In the genomic region with DNA sequence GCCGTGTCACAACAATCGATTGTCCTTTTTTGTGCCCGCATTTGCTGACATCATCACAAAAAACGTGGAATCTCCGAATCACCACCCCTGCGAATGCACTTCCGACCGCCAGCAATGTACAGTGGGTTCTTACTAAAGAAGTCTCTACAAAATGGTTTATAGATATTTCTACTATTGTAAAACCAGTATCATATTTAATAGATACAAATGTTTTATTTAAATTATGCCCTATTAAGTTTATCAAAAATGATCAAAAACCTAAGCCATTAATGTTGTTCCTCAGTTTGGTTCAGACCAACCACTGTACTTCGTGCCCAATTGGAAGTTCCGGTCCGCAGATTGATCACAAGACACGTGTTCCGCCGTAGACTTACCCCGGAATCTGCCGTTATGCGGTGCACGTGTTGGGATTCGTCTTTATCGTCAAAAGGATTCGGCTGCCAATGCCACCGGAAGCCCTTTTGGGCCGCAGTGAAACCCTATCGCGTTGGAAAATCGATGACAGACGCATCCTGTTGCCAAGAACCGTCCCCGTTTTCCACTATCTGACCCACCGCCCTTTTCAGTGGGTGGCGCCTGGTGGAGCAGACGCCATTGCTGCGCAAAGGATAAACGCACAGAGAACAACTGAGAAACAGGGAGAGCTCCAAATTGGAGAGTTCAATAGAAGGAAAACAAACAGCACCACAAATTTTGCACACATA, we compare ENCODE assay signal across 3 fruit fly cellular contexts.
TF ChIP-seq lines count a peak whose summit lies in the region.

No protein-coding gene starts in this region.

TF ChIP-seq in whole organism, embryonic, 481 proteins besides CTCF, POLR2A, EP300 and RAD21 (continued from another document and continues in another):
- no peak for TF ChIP-seq CG11247 (GFP tag; IDR thresholded peaks at IDR 0.05; lab: Robert Waterston, UW)
- TF ChIP-seq CG6791 (GFP tag; IDR thresholded peaks at IDR 0.05; lab: Robert Waterston, UW; ENCODE audit: partially characterized antibody): no peak
- TF ChIP-seq twi (tag; optimal IDR thresholded peaks at IDR 0.05; lab: Kevin White, UChicago): peak; percentile 7
- no peak for TF ChIP-seq CG34422 (GFP tag; IDR thresholded peaks at IDR 0.05; lab: Robert Waterston, UW)
- TF ChIP-seq mld (GFP tag; IDR thresholded peaks at IDR 0.05; lab: Robert Waterston, UW; ENCODE audit: partially characterized antibody): no peak
- peak; percentile 12 for TF ChIP-seq zen (tag; optimal IDR thresholded peaks at IDR 0.05; lab: Kevin White, UChicago)
- TF ChIP-seq cwo (GFP tag; optimal IDR thresholded peaks at IDR 0.05; lab: Kevin White, UChicago): peak; percentile 5
- TF ChIP-seq CG14710 (tag; optimal IDR thresholded peaks at IDR 0.05; lab: Kevin White, UChicago): peak; percentile 34
- no peak for TF ChIP-seq CG17612 (GFP tag; IDR thresholded peaks at IDR 0.05; lab: Robert Waterston, UW)
- TF ChIP-seq CG11560 (tag; IDR thresholded peaks at IDR 0.05; lab: Robert Waterston, UW): no peak
- TF ChIP-seq CG14965 (GFP tag; optimal IDR thresholded peaks at IDR 0.05; lab: Kevin White, UChicago; ENCODE audit: borderline replicate concordance): no peak
- no peak for TF ChIP-seq salm (tag; optimal IDR thresholded peaks at IDR 0.05; lab: Kevin White, UChicago)
- peak; percentile 42 for TF ChIP-seq phol (tag; optimal IDR thresholded peaks at IDR 0.05; lab: Kevin White, UChicago)
- no peak for TF ChIP-seq Scr (GFP tag; IDR thresholded peaks at IDR 0.05; lab: Robert Waterston, UW; ENCODE audit: partially characterized antibody)
- peak; percentile 22 for TF ChIP-seq CG3407 (GFP tag; optimal IDR thresholded peaks at IDR 0.05; lab: Kevin White, UChicago)
- TF ChIP-seq shn (GFP tag; optimal IDR thresholded peaks at IDR 0.05; lab: Kevin White, UChicago): no peak
- TF ChIP-seq CG17359 (tag; optimal IDR thresholded peaks at IDR 0.05; lab: Kevin White, UChicago): peak; percentile 18
- no peak for TF ChIP-seq CG10543 (GFP tag; optimal IDR thresholded peaks at IDR 0.05; lab: Kevin White, UChicago)
- TF ChIP-seq Mad (GFP tag; optimal IDR thresholded peaks at IDR 0.05; lab: Kevin White, UChicago): no peak
- no peak for TF ChIP-seq Kr (GFP tag; optimal IDR thresholded peaks at IDR 0.05; lab: Kevin White, UChicago)
- 0 out of 2 replicates have a peak, but pooled peaks have one; percentile 19 for TF ChIP-seq lmd (GFP tag; IDR thresholded peaks at IDR 0.05; lab: Robert Waterston, UW)
- no peak for TF ChIP-seq B-H2 (GFP tag; optimal IDR thresholded peaks at IDR 0.05; lab: Kevin White, UChicago)
- no peak for TF ChIP-seq CG18619 (GFP tag; optimal IDR thresholded peaks at IDR 0.05; lab: Kevin White, UChicago)
- TF ChIP-seq psq (GFP tag; optimal IDR thresholded peaks at IDR 0.05; lab: Kevin White, UChicago): no peak
- TF ChIP-seq Oli (tag; optimal IDR thresholded peaks at IDR 0.05; lab: Kevin White, UChicago): peak; percentile 39
- no peak for TF ChIP-seq tup (GFP tag; optimal IDR thresholded peaks at IDR 0.05; lab: Kevin White, UChicago)
- peak; percentile 70 for TF ChIP-seq CG18262 (tag; optimal IDR thresholded peaks at IDR 0.05; lab: Kevin White, UChicago)
- no peak for TF ChIP-seq Poxn (GFP tag; IDR thresholded peaks at IDR 0.05; lab: Robert Waterston, UW)
- TF ChIP-seq CHES-1-like (GFP tag; optimal IDR thresholded peaks at IDR 0.05; lab: Kevin White, UChicago): no peak
- TF ChIP-seq chn (GFP tag; optimal IDR thresholded peaks at IDR 0.05; lab: Kevin White, UChicago): peak; percentile 30
- TF ChIP-seq GATAe (GFP tag; conservative IDR thresholded peaks at IDR 0.05; lab: Robert Waterston, UW): no peak
- TF ChIP-seq CG30020 (tag; optimal IDR thresholded peaks at IDR 0.05; lab: Kevin White, UChicago): no peak
- no peak for TF ChIP-seq CG8290 (GFP tag; optimal IDR thresholded peaks at IDR 0.05; lab: Kevin White, UChicago)
- TF ChIP-seq CG8290 (tag; optimal IDR thresholded peaks at IDR 0.05; lab: Kevin White, UChicago): no peak
- TF ChIP-seq CG3838 (GFP tag; optimal IDR thresholded peaks at IDR 0.05; lab: Kevin White, UChicago): no peak
- TF ChIP-seq dpn (GFP tag; optimal IDR thresholded peaks at IDR 0.05; lab: Kevin White, UChicago): peak in 1 of 2 experiments; percentile 5
- TF ChIP-seq jumu (GFP tag; optimal IDR thresholded peaks at IDR 0.05; lab: Kevin White, UChicago): no peak
- no peak for TF ChIP-seq luna (GFP tag; optimal IDR thresholded peaks at IDR 0.05; lab: Kevin White, UChicago)
- no peak for TF ChIP-seq CG14050 (GFP tag; IDR thresholded peaks at IDR 0.05; lab: Robert Waterston, UW)
- no peak for TF ChIP-seq stwl (tag; optimal IDR thresholded peaks at IDR 0.05; lab: Kevin White, UChicago)
- TF ChIP-seq dmrt99B (tag; optimal IDR thresholded peaks at IDR 0.05; lab: Kevin White, UChicago): peak; percentile 49
- no peak for TF ChIP-seq CG4424 (GFP tag; optimal IDR thresholded peaks at IDR 0.05; lab: Kevin White, UChicago)

TF ChIP-seq in whole organism, prepupa, 60 proteins besides CTCF, POLR2A, EP300 and RAD21 (continued from another document):
- TF ChIP-seq Gug (GFP tag; IDR thresholded peaks at IDR 0.05; lab: Robert Waterston, UW) (no peak), Met (GFP tag; optimal IDR thresholded peaks at IDR 0.05; lab: Kevin White, UChicago) (peak; percentile 61), Ets21C (GFP tag; optimal IDR thresholded peaks at IDR 0.05; lab: Kevin White, UChicago) (no peak), spab (GFP tag; optimal IDR thresholded peaks at IDR 0.05; lab: Kevin White, UChicago) (peak; percentile 23), achi (GFP tag; optimal IDR thresholded peaks at IDR 0.05; lab: Kevin White, UChicago) (peak; percentile 37), CG10631 (GFP tag; optimal IDR thresholded peaks at IDR 0.05; lab: Kevin White, UChicago) (peak; percentile 29), CG3919 (GFP tag; optimal IDR thresholded peaks at IDR 0.05; lab: Kevin White, UChicago) (peak; percentile 57), salr (GFP tag; optimal IDR thresholded peaks at IDR 0.05; lab: Kevin White, UChicago) (no peak), CG1621 (tag; optimal IDR thresholded peaks at IDR 0.05; lab: Kevin White, UChicago) (peak; percentile 31), Hr38 (GFP tag; optimal IDR thresholded peaks at IDR 0.05; lab: Kevin White, UChicago) (no peak), CG7368 (GFP tag; optimal IDR thresholded peaks at IDR 0.05; lab: Kevin White, UChicago) (peak; percentile 18), Hr39 (GFP tag; optimal IDR thresholded peaks at IDR 0.05; lab: Kevin White, UChicago) (peak; percentile 41), eg (GFP tag; IDR thresholded peaks at IDR 0.05; lab: Robert Waterston, UW) (no peak), Eip93F (GFP tag; optimal IDR thresholded peaks at IDR 0.05; lab: Kevin White, UChicago) (no peak), CG11294 (GFP tag; IDR thresholded peaks at IDR 0.05; lab: Robert Waterston, UW) (no peak), CG34406 (GFP tag; optimal IDR thresholded peaks at IDR 0.05; lab: Kevin White, UChicago) (peak; percentile 15), fkh (GFP tag; optimal IDR thresholded peaks at IDR 0.05; lab: Kevin White, UChicago) (no peak), net (GFP tag; optimal IDR thresholded peaks at IDR 0.05; lab: Kevin White, UChicago) (peak; percentile 22), svp (GFP tag; lab: Kevin White, UChicago) (peak; percentile 79), topi (GFP tag; optimal IDR thresholded peaks at IDR 0.05; lab: Kevin White, UChicago) (peak; percentile 45), Lpt (GFP tag; optimal IDR thresholded peaks at IDR 0.05; lab: Kevin White, UChicago) (no peak), CG31627 (GFP tag; optimal IDR thresholded peaks at IDR 0.05; lab: Kevin White, UChicago) (peak; percentile 42), CG6792 (GFP tag; optimal IDR thresholded peaks at IDR 0.05; lab: Kevin White, UChicago) (peak; percentile 42), CG11902 (GFP tag; optimal IDR thresholded peaks at IDR 0.05; lab: Kevin White, UChicago) (no peak), CG11762 (GFP tag; optimal IDR thresholded peaks at IDR 0.05; lab: Kevin White, UChicago; ENCODE audit: insufficient read depth) (no peak), Ets96B (tag; optimal IDR thresholded peaks at IDR 0.05; lab: Kevin White, UChicago) (peak; percentile 43), CG9139 (GFP tag; optimal IDR thresholded peaks at IDR 0.05; lab: Kevin White, UChicago) (no peak), CG6808 (GFP tag; optimal IDR thresholded peaks at IDR 0.05; lab: Kevin White, UChicago) (peak; percentile 5), CG32006 (GFP tag; optimal IDR thresholded peaks at IDR 0.05; lab: Kevin White, UChicago) (peak; percentile 33), CG8319 (GFP tag; optimal IDR thresholded peaks at IDR 0.05; lab: Kevin White, UChicago) (no peak), dac (GFP tag; optimal IDR thresholded peaks at IDR 0.05; lab: Kevin White, UChicago) (no peak), CG10669 (GFP tag; optimal IDR thresholded peaks at IDR 0.05; lab: Kevin White, UChicago) (peak; percentile 47), Sox14 (GFP tag; optimal IDR thresholded peaks at IDR 0.05; lab: Kevin White, UChicago) (peak; percentile 42), CG8632 (GFP tag; optimal IDR thresholded peaks at IDR 0.05; lab: Kevin White, UChicago) (peak; percentile 18), Eip78C (GFP tag; lab: Kevin White, UChicago) (peak; percentile 80), CG3032 (tag; optimal IDR thresholded peaks at IDR 0.05; lab: Kevin White, UChicago) (no peak), ss (GFP tag; optimal IDR thresholded peaks at IDR 0.05; lab: Kevin White, UChicago) (peak in 1 of 2 experiments; percentile 2), CG8119 (GFP tag; IDR thresholded peaks at IDR 0.05; lab: Robert Waterston, UW) (0 out of 3 replicates have a peak, but pooled peaks have one; percentile 31), CG6854 (GFP tag; optimal IDR thresholded peaks at IDR 0.05; lab: Kevin White, UChicago) (no peak), Hr4 (GFP tag; optimal IDR thresholded peaks at IDR 0.05; lab: Kevin White, UChicago) (peak; percentile 36), CG16779 (tag; optimal IDR thresholded peaks at IDR 0.05; lab: Kevin White, UChicago) (no peak)

TF ChIP-seq in whole organism, wandering third instar larva, 38 proteins besides CTCF, POLR2A, EP300 and RAD21 (continued from another document):
- no peak for TF ChIP-seq sv (GFP tag; optimal IDR thresholded peaks at IDR 0.05; lab: Kevin White, UChicago)
- peak; percentile 43 for TF ChIP-seq HLH106 (tag; optimal IDR thresholded peaks at IDR 0.05; lab: Kevin White, UChicago)
- TF ChIP-seq Rel (GFP tag; optimal IDR thresholded peaks at IDR 0.05; lab: Kevin White, UChicago): no peak
- TF ChIP-seq Rel (tag; optimal IDR thresholded peaks at IDR 0.05; lab: Kevin White, UChicago): no peak
- TF ChIP-seq psq (GFP tag; optimal IDR thresholded peaks at IDR 0.05; lab: Kevin White, UChicago): peak; percentile 18
- TF ChIP-seq GATAd (GFP tag; optimal IDR thresholded peaks at IDR 0.05; lab: Kevin White, UChicago): no peak
- peak; percentile 45 for TF ChIP-seq ey (GFP tag; optimal IDR thresholded peaks at IDR 0.05; lab: Kevin White, UChicago)
- no peak for TF ChIP-seq Abd-B (GFP tag; optimal IDR thresholded peaks at IDR 0.05; lab: Kevin White, UChicago)
- TF ChIP-seq sage (GFP tag; optimal IDR thresholded peaks at IDR 0.05; lab: Kevin White, UChicago): no peak
- TF ChIP-seq Sp1 (GFP tag; optimal IDR thresholded peaks at IDR 0.05; lab: Kevin White, UChicago): peak; percentile 51
- no peak for TF ChIP-seq Myc (optimal IDR thresholded peaks at IDR 0.05; lab: Kevin White, UChicago)
- no peak for TF ChIP-seq dsf (GFP tag; optimal IDR thresholded peaks at IDR 0.05; lab: Kevin White, UChicago; ENCODE audit: borderline replicate concordance)
- TF ChIP-seq Mio (GFP tag; optimal IDR thresholded peaks at IDR 0.05; lab: Kevin White, UChicago): no peak
- no peak for TF ChIP-seq dmrt93B (GFP tag; optimal IDR thresholded peaks at IDR 0.05; lab: Kevin White, UChicago)
- no peak for TF ChIP-seq Hr83 (GFP tag; optimal IDR thresholded peaks at IDR 0.05; lab: Kevin White, UChicago; ENCODE audit: poor library complexity, severe bottlenecking)
- no peak for TF ChIP-seq Dif (GFP tag; optimal IDR thresholded peaks at IDR 0.05; lab: Kevin White, UChicago; ENCODE audit: partially characterized antibody)
